Fruit fly (Drosophila melanogaster) whole organism, embryonic: ENCODE measurements around the gene CG3091.

Experiments
- CG11723 ChIP-seq: fragments of 200-800 bp; sonication (Bioruptor generic); optimal IDR thresholded peaks from 2 replicates; lab custom pipeline; 2017; ENCODE audit warnings: missing biosample characterization, mild to moderate bottlenecking, missing genetic modification characterization
- CG18599 ChIP-seq: fragments of 200-800 bp; sonication (Bioruptor generic); optimal IDR thresholded peaks from 3 replicates; lab custom pipeline; 2017; ENCODE audit warnings: missing biosample characterization, missing genetic modification characterization, mild to moderate bottlenecking, moderate library complexity, missing genetic modification reagents
- CG2875 ChIP-seq: fragments of 200-800 bp; sonication (Bioruptor generic); optimal IDR thresholded peaks from 2 replicates; lab custom pipeline; 2017; ENCODE audit warnings: missing biosample characterization, mild to moderate bottlenecking, missing genetic modification characterization, missing genetic modification reagents
- CG34376 ChIP-seq: fragments of 200-800 bp; sonication (Bioruptor generic); optimal IDR thresholded peaks from 2 replicates; lab custom pipeline; 2018; ENCODE audit warnings: missing biosample characterization, mild to moderate bottlenecking, missing genetic modification characterization
- CG34422 ChIP-seq: fragments of 200-800 bp; sonication (Bioruptor generic); IDR thresholded peaks from 3 replicates; pipeline ENCODE4 v1.3.6; 2022; ENCODE audit warnings: missing biosample characterization, missing genetic modification characterization
- CG3995 ChIP-seq: fragments of 200-800 bp; sonication (Bioruptor generic); optimal IDR thresholded peaks from 3 replicates; lab custom pipeline; 2016; ENCODE audit warnings: missing biosample characterization, missing genetic modification characterization
- CG4282 ChIP-seq: fragments of 200-800 bp; sonication (Bioruptor generic); optimal IDR thresholded peaks from 2 replicates; lab custom pipeline; 2016; ENCODE audit warnings: missing biosample characterization, missing genetic modification characterization
- CG6854 ChIP-seq: fragments of 200-800 bp; sonication (Bioruptor generic); optimal IDR thresholded peaks from 3 replicates; lab custom pipeline; 2017; ENCODE audit warnings: missing biosample characterization, mild to moderate bottlenecking, missing genetic modification characterization
- CG7839 ChIP-seq: fragments of 200-800 bp; sonication (Bioruptor generic); optimal IDR thresholded peaks from 3 replicates; lab custom pipeline; 2018; ENCODE audit warnings: missing biosample characterization, mild to moderate bottlenecking, missing genetic modification characterization, moderate library complexity
- CG8290 ChIP-seq, 3 experiments: fragments of 200-800 bp; sonication (Bioruptor generic); optimal IDR thresholded peaks; 2 replicates each; lab custom pipeline; 2016 to 2019; ENCODE audit warnings: missing biosample characterization in 3 of 3, missing genetic modification characterization in 3 of 3, mild to moderate bottlenecking in 2 of 3, moderate library complexity in 1 of 3
- CG9932 ChIP-seq: fragments of 200-800 bp; sonication (Bioruptor generic); IDR thresholded peaks from 2 replicates; pipeline ENCODE4 v1.3.6; 2022; ENCODE audit warnings: missing biosample characterization, missing genetic modification characterization
- Drgx ChIP-seq: fragments of 200-800 bp; sonication (Bioruptor generic); IDR thresholded peaks from 2 replicates; pipeline ENCODE4 v1.3.6; 2022; ENCODE audit warnings: missing biosample characterization, missing genetic modification characterization
- ERR ChIP-seq: fragments of 200-800 bp; sonication (Bioruptor generic); optimal IDR thresholded peaks from 2 replicates; lab custom pipeline; 2016; ENCODE audit warnings: missing biosample characterization, missing genetic modification characterization
- Ets65A ChIP-seq: fragments of 200-800 bp; sonication (Bioruptor generic); peaks from one replicate; lab custom pipeline; 2016; ENCODE audit warnings: missing biosample characterization, missing genetic modification characterization
- GATAe ChIP-seq: fragments of 200-800 bp; sonication (Bioruptor generic); conservative IDR thresholded peaks from 2 replicates; pipeline ENCODE4 v1.3.6; 2022; ENCODE audit warnings: missing biosample characterization, missing genetic modification characterization
- Hey ChIP-seq: fragments of 200-800 bp; sonication (Bioruptor generic); optimal IDR thresholded peaks from 3 replicates; lab custom pipeline; 2018; ENCODE audit warnings: missing biosample characterization, mild to moderate bottlenecking, missing genetic modification characterization
- Med ChIP-seq: fragments of 200-800 bp; sonication (Bioruptor generic); peaks from one replicate; lab custom pipeline; 2016; ENCODE audit warnings: missing biosample characterization, missing genetic modification characterization, mild to moderate bottlenecking, inconsistent platforms, moderate library complexity
- Myb ChIP-seq: fragments of 200-800 bp; sonication (Bioruptor generic); optimal IDR thresholded peaks from 2 replicates; lab custom pipeline; 2016; ENCODE audit warnings: missing biosample characterization, missing genetic modification characterization
- Nf-YB ChIP-seq: fragments of 200-800 bp; sonication (Bioruptor generic); optimal IDR thresholded peaks from 3 replicates; lab custom pipeline; 2019; ENCODE audit warnings: missing biosample characterization, mild to moderate bottlenecking, missing genetic modification characterization, moderate library complexity
- Nf-YC ChIP-seq: fragments of 200-800 bp; optimal IDR thresholded peaks from 3 replicates; lab custom pipeline; 2019; ENCODE audit warnings: missing biosample characterization, mild to moderate bottlenecking, missing genetic modification characterization, moderate library complexity
- PHDP ChIP-seq: fragments of 200-800 bp; sonication (Bioruptor generic); optimal IDR thresholded peaks from 3 replicates; lab custom pipeline; 2018; ENCODE audit warnings: missing biosample characterization, mild to moderate bottlenecking, missing genetic modification characterization, moderate library complexity
- Pdp1 ChIP-seq, 2 experiments: fragments of 200-800 bp; sonication (Bioruptor generic); optimal IDR thresholded peaks; 3 replicates each; lab custom pipeline; 2016; ENCODE audit warnings: missing biosample characterization in 2 of 2, missing genetic modification characterization in 2 of 2, mild to moderate bottlenecking in 1 of 2, moderate library complexity in 1 of 2
- Scr ChIP-seq: fragments of 200-800 bp; sonication (Bioruptor generic); IDR thresholded peaks from 2 replicates; pipeline ENCODE4 v1.3.6; 2022; ENCODE audit warnings: missing biosample characterization, missing genetic modification characterization; ENCODE audit not compliant: partially characterized antibody
- Stat92E ChIP-seq, 3 experiments: fragments of >200 bp in 2 of 3; fragments of 200-800 bp in 1 of 3; sonication (Bioruptor generic) in 1 of 3; optimal IDR thresholded peaks; 2 replicates each; lab custom pipeline; 2017 to 2019; ENCODE audit warnings: missing biosample characterization in 3 of 3, missing genetic modification characterization in 3 of 3, mild to moderate bottlenecking in 1 of 3, moderate library complexity in 1 of 3
- amos ChIP-seq: fragments of 200-800 bp; sonication (Bioruptor generic); IDR thresholded peaks from 2 replicates; pipeline ENCODE4 v1.3.6; 2022; ENCODE audit warnings: missing biosample characterization, missing genetic modification characterization; ENCODE audit not compliant: partially characterized antibody
- bsh ChIP-seq, 2 experiments: fragments of 200-800 bp; sonication (Bioruptor generic); optimal IDR thresholded peaks; 2 replicates each; lab custom pipeline; 2017 to 2018; ENCODE audit warnings: mild to moderate bottlenecking in 2 of 2, missing biosample characterization in 2 of 2, missing genetic modification characterization in 2 of 2, moderate library complexity in 1 of 2
- cas ChIP-seq: fragments of 200-800 bp; sonication (Bioruptor generic); IDR thresholded peaks from 2 replicates; pipeline ENCODE4 v1.3.6; 2022; ENCODE audit warnings: missing biosample characterization, missing genetic modification characterization
- caup ChIP-seq: fragments of 200-800 bp; sonication (Bioruptor generic); optimal IDR thresholded peaks from 3 replicates; lab custom pipeline; 2017; ENCODE audit warnings: missing biosample characterization, mild to moderate bottlenecking, missing genetic modification characterization, moderate library complexity; ENCODE audit not compliant: severe bottlenecking
- cg ChIP-seq: fragments of 200-800 bp; sonication (Bioruptor generic); optimal IDR thresholded peaks from 3 replicates; lab custom pipeline; 2019; ENCODE audit warnings: missing biosample characterization, mild to moderate bottlenecking, missing genetic modification characterization, moderate library complexity
- chinmo ChIP-seq: fragments of 200-800 bp; sonication (Bioruptor generic); IDR thresholded peaks from 4 replicates; pipeline ENCODE4 v1.3.6; 2022; ENCODE audit warnings: missing biosample characterization, missing genetic modification characterization; ENCODE audit not compliant: partially characterized antibody
- crol ChIP-seq: fragments of 200-800 bp; sonication (Bioruptor generic); IDR thresholded peaks from 2 replicates; pipeline ENCODE4 v1.3.6; 2022; ENCODE audit warnings: missing biosample characterization, missing genetic modification characterization
- cwo ChIP-seq: fragments of 200-800 bp; sonication (Bioruptor generic); optimal IDR thresholded peaks from 3 replicates; lab custom pipeline; 2017; ENCODE audit warnings: missing biosample characterization, missing genetic modification characterization, mild to moderate bottlenecking, moderate library complexity, missing genetic modification reagents
- exex ChIP-seq: fragments of 200-800 bp; sonication (Bioruptor generic); optimal IDR thresholded peaks from 4 replicates; lab custom pipeline; 2018; ENCODE audit warnings: missing biosample characterization, mild to moderate bottlenecking, missing genetic modification characterization, moderate library complexity
- ftz-f1 ChIP-seq: fragments of 200-800 bp; sonication (Bioruptor generic); optimal IDR thresholded peaks from 2 replicates; lab custom pipeline; 2016; ENCODE audit warnings: missing biosample characterization, missing genetic modification characterization
- grn ChIP-seq: fragments of 200-800 bp; sonication (Bioruptor generic); optimal IDR thresholded peaks from 3 replicates; lab custom pipeline; 2017; ENCODE audit warnings: missing biosample characterization, missing genetic modification characterization
- her ChIP-seq: fragments of 200-800 bp; sonication (Bioruptor generic); optimal IDR thresholded peaks from 2 replicates; lab custom pipeline; 2016; ENCODE audit warnings: missing biosample characterization, missing genetic modification characterization
- jumu ChIP-seq: fragments of 200-800 bp; sonication (Bioruptor generic); optimal IDR thresholded peaks from 3 replicates; lab custom pipeline; 2016; ENCODE audit warnings: missing biosample characterization, missing genetic modification characterization
- mirr ChIP-seq: fragments of 200-800 bp; sonication (Bioruptor generic); optimal IDR thresholded peaks from 3 replicates; lab custom pipeline; 2018; ENCODE audit warnings: missing biosample characterization, mild to moderate bottlenecking, missing genetic modification characterization
- nom ChIP-seq: fragments of 200-800 bp; sonication (Bioruptor generic); optimal IDR thresholded peaks from 2 replicates; lab custom pipeline; 2017; ENCODE audit warnings: missing biosample characterization, missing genetic modification characterization, mild to moderate bottlenecking, moderate library complexity, missing genetic modification reagents
- row ChIP-seq: fragments of 200-800 bp; sonication (Bioruptor generic); IDR thresholded peaks from 3 replicates; pipeline ENCODE4 v1.3.6; 2022; ENCODE audit warnings: missing biosample characterization, missing genetic modification characterization
- sd ChIP-seq: fragments of 200-800 bp; sonication (Bioruptor generic); optimal IDR thresholded peaks from 3 replicates; lab custom pipeline; 2018; ENCODE audit warnings: missing biosample characterization, mild to moderate bottlenecking, missing genetic modification characterization, moderate library complexity
- sug ChIP-seq: fragments of 200-800 bp; optimal IDR thresholded peaks from 2 replicates; lab custom pipeline; 2019; ENCODE audit warnings: missing biosample characterization, mild to moderate bottlenecking, missing genetic modification characterization, moderate library complexity
- usp ChIP-seq: fragments of >200 bp; optimal IDR thresholded peaks from 2 replicates; lab custom pipeline; 2017; ENCODE audit warnings: missing biosample characterization, missing genetic modification characterization
- vvl ChIP-seq: fragments of 200-800 bp; sonication (Bioruptor generic); IDR thresholded peaks from 2 replicates; pipeline ENCODE4 v1.3.6; 2022; ENCODE audit warnings: missing biosample characterization, missing genetic modification characterization
- zen ChIP-seq: fragments of 200-800 bp; sonication (Bioruptor generic); optimal IDR thresholded peaks from 3 replicates; lab custom pipeline; 2018; ENCODE audit warnings: missing biosample characterization, mild to moderate bottlenecking, missing genetic modification characterization, moderate library complexity
- zfh1 ChIP-seq: fragments of 200-800 bp; sonication (Bioruptor generic); IDR thresholded peaks from 3 replicates; pipeline ENCODE4 v1.3.6; 2022; ENCODE audit warnings: missing biosample characterization, missing genetic modification characterization

Gene CG3091

dm6 chrX:2288327-2288726 lies 34.3 kb upstream of the CG3091 start:
- TF ChIP-seq cwo = no peak
- no peak for TF ChIP-seq jumu
- TF ChIP-seq CG4282 = no peak
- no peak for TF ChIP-seq amos (GFP tag; lab: Robert Waterston, UW)
- TF ChIP-seq PHDP = no peak
- no peak for TF ChIP-seq row (GFP tag; lab: Robert Waterston, UW)
- TF ChIP-seq CG3995 (GFP tag; lab: Kevin White, UChicago) = no peak
- no peak for TF ChIP-seq CG7839 (tag; lab: Kevin White, UChicago)
- no peak for TF ChIP-seq CG34422 (GFP tag; lab: Robert Waterston, UW)
- no peak for TF ChIP-seq zfh1 (GFP tag; lab: Robert Waterston, UW)
- TF ChIP-seq vvl (GFP tag; lab: Robert Waterston, UW) = 0 out of 2 replicates have a peak, but pooled peaks have one; percentile 33
- TF ChIP-seq CG2875 (GFP tag; lab: Kevin White, UChicago) = no peak
- no peak for TF ChIP-seq cas
- no peak for TF ChIP-seq usp (GFP tag; lab: Kevin White, UChicago)
- peak; percentile 35 for TF ChIP-seq Ets65A (GFP tag; lab: Kevin White, UChicago)
- no peak for TF ChIP-seq CG6854 (GFP tag; lab: Kevin White, UChicago)
- no peak for TF ChIP-seq zen (tag; lab: Kevin White, UChicago)
- TF ChIP-seq, all 482 proteins: peak for 2

dm6 chrX:2286985-2287384 lies 33.0 kb upstream of the CG3091 start:
- peak; percentile 75; the same call in 1 of the 4 replicates for TF ChIP-seq chinmo (GFP tag; lab: Robert Waterston, UW)
- peak; percentile 76 for TF ChIP-seq crol (GFP tag; lab: Robert Waterston, UW)
- TF ChIP-seq nom (GFP tag; lab: Kevin White, UChicago) = peak; percentile 13
- peak in 1 of 2 experiments; percentile 51 for TF ChIP-seq Pdp1 (GFP tag; optimal IDR thresholded peaks at IDR 0.05; lab: Kevin White, UChicago)
- peak; percentile 16; the same call in 1 of the 2 replicates for TF ChIP-seq Drgx (GFP tag; lab: Robert Waterston, UW)
- TF ChIP-seq Nf-YB = no peak
- TF ChIP-seq zfh1 (GFP tag; lab: Robert Waterston, UW) = 0 out of 3 replicates have a peak, but pooled peaks have one; percentile 8
- TF ChIP-seq cg (GFP tag; lab: Kevin White, UChicago) = peak; percentile 15
- no peak for TF ChIP-seq Stat92E (GFP tag; optimal IDR thresholded peaks at IDR 0.05; lab: Kevin White, UChicago)
- peak in 1 of 2 experiments; percentile 18 for TF ChIP-seq bsh (GFP tag; optimal IDR thresholded peaks at IDR 0.05; lab: Kevin White, UChicago)
- TF ChIP-seq vvl (GFP tag; lab: Robert Waterston, UW) = no peak

DNA sequence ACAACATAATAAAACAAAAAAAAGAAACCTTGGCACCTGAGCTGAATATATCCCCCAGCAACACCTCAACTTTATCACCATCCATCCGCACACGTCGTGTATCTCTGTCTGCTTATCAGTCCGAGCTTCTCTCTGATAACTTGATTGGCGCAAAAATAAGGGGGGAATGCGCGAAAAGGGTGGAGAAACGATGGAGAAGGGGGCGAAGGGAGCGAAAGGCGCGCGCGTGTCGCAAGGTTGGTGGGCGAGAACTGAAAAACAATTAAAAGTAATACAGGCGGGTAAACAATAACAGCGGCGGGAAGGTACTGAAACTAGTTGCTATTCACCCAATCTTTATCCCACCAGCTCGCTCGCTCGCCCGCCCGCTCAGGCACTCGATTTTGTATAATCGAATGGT lies 32.3 kb upstream of the CG3091 start:
- TF ChIP-seq CG18599 (GFP tag; lab: Kevin White, UChicago) = peak; percentile 26
- 0 out of 2 replicates have a peak, but pooled peaks have one; percentile 14 for TF ChIP-seq CG9932
- no peak for TF ChIP-seq vvl (GFP tag; lab: Robert Waterston, UW)
- no peak for TF ChIP-seq Myb
- TF ChIP-seq sd (tag; lab: Kevin White, UChicago) = peak; percentile 18
- TF ChIP-seq Scr (GFP tag; lab: Robert Waterston, UW) = no peak
- peak; percentile 70 for TF ChIP-seq ftz-f1
- peak; percentile 22 for TF ChIP-seq caup (GFP tag; lab: Kevin White, UChicago)
- TF ChIP-seq CG8290 (GFP tag; optimal IDR thresholded peaks at IDR 0.05; lab: Kevin White, UChicago) = no peak
- peak in 1 of 2 experiments; percentile 10 for TF ChIP-seq CG8290 (tag; optimal IDR thresholded peaks at IDR 0.05; lab: Kevin White, UChicago)
- peak; percentile 82 for TF ChIP-seq sug (tag; lab: Kevin White, UChicago)
- TF ChIP-seq CG11723 = no peak
- TF ChIP-seq crol (GFP tag; lab: Robert Waterston, UW) = peak; percentile 83
- no peak for TF ChIP-seq ERR (GFP tag; lab: Kevin White, UChicago)
- TF ChIP-seq mirr (GFP tag; lab: Kevin White, UChicago) = peak; percentile 62
- TF ChIP-seq cwo = peak; percentile 59
- TF ChIP-seq exex (tag; lab: Kevin White, UChicago) = peak; percentile 90
- TF ChIP-seq Nf-YC (tag; lab: Kevin White, UChicago) = peak; percentile 13
- peak; percentile 45 for TF ChIP-seq CG34376 (GFP tag; lab: Kevin White, UChicago)
- peak; percentile 85 for TF ChIP-seq GATAe
- TF ChIP-seq her (GFP tag; lab: Kevin White, UChicago) = no peak
- peak; percentile 98 for TF ChIP-seq Hey (tag; lab: Kevin White, UChicago)
- TF ChIP-seq Med = peak; percentile 61
- TF ChIP-seq grn = peak; percentile 38
